Worm (Caenorhabditis elegans) whole organism, L1 larva: ENCODE data around the gene K11H3.2.

Experiments used
- C16A3.4 ChIP-seq: fragments of 150-350 bp; optimal IDR thresholded peaks from 2 replicates; lab custom pipeline; 2014; ENCODE audit warnings: missing biosample characterization, missing genetic modification characterization
- C34B4.2 ChIP-seq: sonication (generic microtip); optimal IDR thresholded peaks from 2 replicates; lab custom pipeline; 2017; ENCODE audit warnings: mild to moderate bottlenecking, missing genetic modification characterization, missing compliant biosample characterization
- F16B12.6 ChIP-seq: fragments of 150-350 bp; optimal IDR thresholded peaks from 2 replicates; lab custom pipeline; 2014; ENCODE audit warnings: missing biosample characterization, missing genetic modification characterization
- aha-1 ChIP-seq: fragments of 150-350 bp; optimal IDR thresholded peaks from 2 replicates; lab custom pipeline; 2014; ENCODE audit warnings: missing biosample characterization, missing genetic modification characterization
- ama-1 ChIP-seq: fragments of 150-350 bp; optimal IDR thresholded peaks from 2 replicates; lab custom pipeline; 2014
- blmp-1 ChIP-seq: fragments of 150-350 bp; optimal IDR thresholded peaks from 2 replicates; lab custom pipeline; 2014; ENCODE audit warnings: missing biosample characterization, missing genetic modification characterization
- ceh-8 ChIP-seq: fragments of 200-800 bp; sonication (Bioruptor generic); optimal IDR thresholded peaks from 2 replicates; lab custom pipeline; 2018; ENCODE audit warnings: mild to moderate bottlenecking, missing genetic modification characterization, moderate library complexity, missing compliant biosample characterization
- ceh-88 ChIP-seq: fragments of 200-800 bp; sonication (Bioruptor generic); IDR thresholded peaks from 2 replicates; pipeline ENCODE4 v1.3.6; 2022; ENCODE audit warnings: missing genetic modification characterization, missing compliant biosample characterization
- ces-1 ChIP-seq: fragments of 150-350 bp; optimal IDR thresholded peaks from 2 replicates; lab custom pipeline; 2014; ENCODE audit warnings: missing biosample characterization, missing genetic modification reagents, missing genetic modification characterization
- efl-1 ChIP-seq, 4 experiments: fragments of 150-350 bp; optimal IDR thresholded peaks in 3 of 4; peaks in 1 of 4; 1 replicate in 1 of 4; 2 replicates in 3 of 4; lab custom pipeline; 2014; ENCODE audit warnings: missing biosample characterization in 2 of 4, missing genetic modification characterization in 2 of 4, missing genetic modification reagents in 2 of 4
- efl-3 ChIP-seq: fragments of 200-800 bp; sonication (Bioruptor generic); optimal IDR thresholded peaks from 2 replicates; lab custom pipeline; 2018; ENCODE audit warnings: mild to moderate bottlenecking, missing genetic modification characterization, missing compliant biosample characterization
- egl-13 ChIP-seq: sonication (generic microtip); optimal IDR thresholded peaks from 2 replicates; lab custom pipeline; 2016; ENCODE audit warnings: missing genotype, missing genetic modification reagents, missing genetic modification characterization, missing compliant biosample characterization
- elt-2 ChIP-seq: sonication (generic microtip); optimal IDR thresholded peaks from 2 replicates; lab custom pipeline; 2016; ENCODE audit warnings: missing genetic modification characterization, mild to moderate bottlenecking, inconsistent platforms, missing compliant biosample characterization, missing genetic modification reagents
- grh-1 ChIP-seq: fragments of 200-800 bp; sonication (Bioruptor generic); IDR thresholded peaks from 2 replicates; pipeline ENCODE4 v1.3.6; 2022; ENCODE audit warnings: missing genetic modification reagents, missing genetic modification characterization, missing compliant biosample characterization
- hlh-17 ChIP-seq: fragments of 200-800 bp; sonication (Bioruptor generic); optimal IDR thresholded peaks from 2 replicates; lab custom pipeline; 2018; ENCODE audit warnings: missing genetic modification characterization, mild to moderate bottlenecking, missing compliant biosample characterization, moderate library complexity, borderline replicate concordance
- hlh-4 ChIP-seq: sonication (generic microtip); optimal IDR thresholded peaks from 2 replicates; lab custom pipeline; 2016; ENCODE audit warnings: mild to moderate bottlenecking, missing genetic modification characterization, missing compliant biosample characterization
- hpl-2 ChIP-seq: fragments of 150-350 bp; optimal IDR thresholded peaks from 2 replicates; lab custom pipeline; 2014; ENCODE audit warnings: missing biosample characterization, missing genetic modification reagents, missing genetic modification characterization
- irx-1 ChIP-seq: sonication (generic microtip); optimal IDR thresholded peaks from 2 replicates; lab custom pipeline; 2016; ENCODE audit warnings: missing genetic modification characterization, missing compliant biosample characterization
- isw-1 ChIP-seq: fragments of 200-800 bp; sonication (Bioruptor generic); IDR thresholded peaks from 2 replicates; pipeline ENCODE4 v1.3.6; 2022; ENCODE audit warnings: missing genetic modification characterization, missing compliant biosample characterization
- jun-1 ChIP-seq: fragments of 150-350 bp; optimal IDR thresholded peaks from 2 replicates; lab custom pipeline; 2014; ENCODE audit warnings: missing biosample characterization, missing genetic modification reagents, missing genetic modification characterization
- lin-13 ChIP-seq: fragments of 150-350 bp; optimal IDR thresholded peaks from 2 replicates; lab custom pipeline; 2014; ENCODE audit warnings: missing biosample characterization, missing genetic modification reagents, missing genetic modification characterization
- lin-14 ChIP-seq: fragments of 200-800 bp; sonication (Bioruptor generic); optimal IDR thresholded peaks from 2 replicates; lab custom pipeline; 2018; ENCODE audit warnings: mild to moderate bottlenecking, missing genetic modification characterization, moderate library complexity, missing compliant biosample characterization
- lin-39 ChIP-seq: fragments of 150-350 bp; optimal IDR thresholded peaks from 2 replicates; lab custom pipeline; 2014; ENCODE audit warnings: missing biosample characterization, missing genetic modification reagents, missing genetic modification characterization
- lsy-2 ChIP-seq, 2 experiments: fragments of 150-350 bp; optimal IDR thresholded peaks; 2 replicates each; lab custom pipeline; 2014; ENCODE audit warnings: missing biosample characterization in 2 of 2, missing genetic modification characterization in 2 of 2
- mab-9 ChIP-seq: fragments of 200-800 bp; sonication (Bioruptor generic); IDR thresholded peaks from 2 replicates; pipeline ENCODE4 v1.3.6; 2022; ENCODE audit warnings: missing genetic modification reagents, missing genetic modification characterization, missing compliant biosample characterization
- nhr-12 ChIP-seq: sonication (generic microtip); optimal IDR thresholded peaks from 2 replicates; lab custom pipeline; 2017; ENCODE audit warnings: missing biosample characterization, missing genetic modification characterization
- nhr-19 ChIP-seq: fragments of 200-800 bp; sonication (Bioruptor generic); conservative IDR thresholded peaks from 2 replicates; pipeline ENCODE4 v1.3.6; 2022; ENCODE audit warnings: missing genetic modification characterization, missing compliant biosample characterization
- nhr-20 ChIP-seq: sonication (generic microtip); optimal IDR thresholded peaks from 2 replicates; lab custom pipeline; 2016; ENCODE audit warnings: mild to moderate bottlenecking, missing genetic modification characterization, missing compliant biosample characterization
- nhr-47 ChIP-seq: sonication (generic microtip); optimal IDR thresholded peaks from 2 replicates; lab custom pipeline; 2016; ENCODE audit warnings: mild to moderate bottlenecking, missing genetic modification characterization, moderate library complexity, missing compliant biosample characterization
- nhr-71 ChIP-seq: sonication (generic microtip); optimal IDR thresholded peaks from 2 replicates; lab custom pipeline; 2016; ENCODE audit warnings: mild to moderate bottlenecking, missing genetic modification characterization, moderate library complexity, missing compliant biosample characterization
- nhr-85 ChIP-seq: sonication (generic microtip); peaks from one replicate; lab custom pipeline; 2016; ENCODE audit warnings: missing genetic modification characterization, inconsistent platforms, missing compliant biosample characterization
- nhr-90 ChIP-seq: sonication (generic microtip); optimal IDR thresholded peaks from 2 replicates; lab custom pipeline; 2016; ENCODE audit warnings: mild to moderate bottlenecking, missing genetic modification characterization, missing compliant biosample characterization; ENCODE audit not compliant: poor library complexity
- rnt-1 ChIP-seq: sonication (generic microtip); optimal IDR thresholded peaks from 2 replicates; lab custom pipeline; 2016; ENCODE audit warnings: mild to moderate bottlenecking, missing genetic modification characterization, moderate library complexity, missing compliant biosample characterization
- snpc-4 ChIP-seq: fragments of 150-350 bp; optimal IDR thresholded peaks from 2 replicates; lab custom pipeline; 2014; ENCODE audit warnings: missing biosample characterization, missing genetic modification characterization
- snu-23 ChIP-seq: sonication (generic microtip); optimal IDR thresholded peaks from 2 replicates; lab custom pipeline; 2016; ENCODE audit warnings: missing genetic modification characterization, missing compliant biosample characterization
- sup-37 ChIP-seq: fragments of 200-800 bp; sonication (Bioruptor generic); optimal IDR thresholded peaks from 2 replicates; lab custom pipeline; 2018; ENCODE audit warnings: mild to moderate bottlenecking, missing genetic modification characterization, missing compliant biosample characterization
- swsn-7 ChIP-seq: sonication (generic microtip); optimal IDR thresholded peaks from 2 replicates; lab custom pipeline; 2016; ENCODE audit warnings: missing genetic modification characterization, missing compliant biosample characterization
- tbx-2 ChIP-seq: sonication (generic microtip); optimal IDR thresholded peaks from 2 replicates; lab custom pipeline; 2016; ENCODE audit warnings: missing genetic modification characterization, missing compliant biosample characterization
- tlp-1 ChIP-seq: fragments of 150-350 bp; optimal IDR thresholded peaks from 2 replicates; lab custom pipeline; 2014; ENCODE audit warnings: missing biosample characterization, missing genetic modification characterization
- unc-130 ChIP-seq: fragments of 150-350 bp; optimal IDR thresholded peaks from 2 replicates; lab custom pipeline; 2017; ENCODE audit warnings: missing biosample characterization, missing genetic modification characterization, inconsistent platforms
- unc-30 ChIP-seq: sonication (generic microtip); optimal IDR thresholded peaks from 2 replicates; lab custom pipeline; 2017; ENCODE audit warnings: missing biosample characterization, missing genetic modification characterization
- unc-62 ChIP-seq: fragments of 150-350 bp; optimal IDR thresholded peaks from 2 replicates; lab custom pipeline; 2014; ENCODE audit warnings: missing biosample characterization, missing genetic modification reagents, missing genetic modification characterization
- unc-86 ChIP-seq: sonication (generic microtip); optimal IDR thresholded peaks from 2 replicates; lab custom pipeline; 2016; ENCODE audit warnings: missing genetic modification characterization, missing compliant biosample characterization
- vab-15 ChIP-seq: sonication (generic microtip); optimal IDR thresholded peaks from 2 replicates; lab custom pipeline; 2017; ENCODE audit warnings: missing genotype, mild to moderate bottlenecking, missing genetic modification characterization, missing compliant biosample characterization
- zip-4 ChIP-seq: fragments of 200-800 bp; sonication (Bioruptor generic); optimal IDR thresholded peaks from 2 replicates; lab custom pipeline; 2018; ENCODE audit warnings: mild to moderate bottlenecking, missing genetic modification characterization, moderate library complexity, missing compliant biosample characterization
- ztf-11 ChIP-seq, 2 experiments: sonication (generic microtip); optimal IDR thresholded peaks; 2 replicates each; lab custom pipeline; 2016 to 2017; ENCODE audit warnings: missing genetic modification characterization in 2 of 2, missing biosample characterization in 1 of 2, missing compliant biosample characterization in 1 of 2
- ztf-4 ChIP-seq: fragments of 150-350 bp; optimal IDR thresholded peaks from 2 replicates; lab custom pipeline; 2014; ENCODE audit warnings: missing biosample characterization, missing genetic modification characterization

K11H3.2 gene

DNA sequence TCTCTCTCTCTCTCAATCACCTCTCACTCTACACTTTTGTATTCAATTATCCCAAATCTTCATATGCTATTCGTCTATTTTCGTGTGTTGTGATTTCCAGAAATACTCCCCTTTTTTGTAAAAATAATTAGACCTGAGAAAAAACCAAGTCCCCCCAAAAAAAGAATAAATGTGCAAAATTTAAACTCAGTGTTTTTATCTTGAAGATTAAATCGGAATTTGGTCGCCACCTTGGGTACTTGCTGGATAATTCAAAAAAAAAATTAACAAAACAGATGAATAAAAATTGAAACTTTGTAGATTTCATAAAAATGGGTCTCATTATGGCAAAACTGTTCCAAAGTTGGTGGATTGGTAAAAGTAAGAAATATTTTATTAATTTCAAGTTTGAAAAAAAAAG, 23.3 kb upstream of the K11H3.2 start, which contains the start of gene arl-5:
Gene arl-5 (plus strand): TSS at position 301 of the 400 bp plus-strand sequence.
- TF ChIP-seq zip-4 (GFP tag; lab: Kevin White, UChicago) = no peak
- TF ChIP-seq ztf-11 (tag; optimal IDR thresholded peaks at IDR 0.05; lab: Kevin White, UChicago) = no peak
- TF ChIP-seq rnt-1 = no peak
- no peak for TF ChIP-seq ztf-4 (tag; lab: Kevin White, UChicago)
- no peak for TF ChIP-seq unc-86 (tag; lab: Kevin White, UChicago)
- no peak for TF ChIP-seq nhr-90 (tag; lab: Kevin White, UChicago)
- TF ChIP-seq sup-37 (GFP tag; lab: Kevin White, UChicago) = no peak
- TF ChIP-seq tlp-1 = no peak
- no peak for TF ChIP-seq hlh-17
- TF ChIP-seq C34B4.2 (tag; lab: Kevin White, UChicago) = no peak
- no peak for TF ChIP-seq snpc-4 (tag; lab: Kevin White, UChicago)
- TF ChIP-seq grh-1 = no peak
- no peak for TF ChIP-seq unc-30 (tag; lab: Kevin White, UChicago)
- TF ChIP-seq efl-3 (GFP tag; lab: Kevin White, UChicago) = no peak
- TF ChIP-seq irx-1 (tag; lab: Kevin White, UChicago) = no peak

DNA sequence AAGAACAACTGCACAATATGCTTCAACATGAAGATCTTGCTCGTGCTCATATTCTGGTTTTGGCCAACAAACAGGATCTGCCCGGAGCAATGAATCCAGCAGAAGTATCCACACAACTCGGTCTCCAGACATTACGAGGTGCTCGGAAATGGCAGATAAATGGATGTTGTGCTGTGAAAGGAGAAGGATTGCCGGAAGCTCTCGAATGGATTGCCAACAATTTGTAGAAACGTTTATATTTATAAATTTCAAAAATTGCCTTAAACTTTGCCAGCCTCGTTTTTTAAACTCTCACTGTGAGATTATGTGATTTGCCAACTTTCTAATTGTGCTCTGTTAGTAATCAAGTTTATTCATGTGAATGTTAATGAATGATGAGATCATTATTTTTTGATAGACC, 22.4 kb upstream of the K11H3.2 start:
- TF ChIP-seq mab-9 (GFP tag; lab: Robert Waterston, UW) = no peak
- TF ChIP-seq nhr-85 (tag; lab: Kevin White, UChicago) = peak; percentile 51

DNA sequence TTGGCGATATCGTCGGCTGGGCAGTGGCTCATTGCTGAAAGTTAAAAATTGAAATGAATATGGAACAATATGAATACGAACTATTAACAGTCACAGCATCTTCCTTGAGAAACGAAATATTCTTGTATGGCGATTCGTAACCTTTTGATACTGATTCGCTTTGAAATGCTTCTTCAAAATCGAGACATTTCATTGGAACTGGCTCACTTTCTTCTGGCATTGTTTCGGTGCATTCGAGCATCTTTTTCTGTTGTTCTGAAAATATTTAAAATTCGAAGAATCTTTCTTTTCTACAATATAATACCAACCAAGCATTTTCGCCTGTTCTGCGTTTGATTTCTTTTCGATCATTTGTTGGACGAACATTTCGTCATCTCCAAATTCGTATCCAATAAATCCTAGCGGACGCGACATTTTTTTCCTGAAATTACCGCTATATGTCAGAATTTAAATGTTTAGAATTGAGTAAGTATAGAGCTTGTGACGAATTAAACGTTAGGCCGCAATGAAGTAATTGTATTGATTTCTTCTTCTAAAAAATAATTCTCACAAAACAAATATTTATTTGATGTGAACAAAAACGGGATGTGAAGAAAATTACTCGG, 21.8 kb upstream of the K11H3.2 start, which contains the start of gene lin-52:
Gene lin-52 (minus strand): TSS at position 421 of the 605 bp plus-strand sequence.
- TF ChIP-seq unc-130 (no peak), unc-62 (GFP tag; lab: Kevin White, UChicago) (no peak), F16B12.6 (tag; lab: Kevin White, UChicago) (no peak), tbx-2 (no peak), C34B4.2 (tag; lab: Kevin White, UChicago) (no peak), nhr-90 (tag; lab: Kevin White, UChicago) (peak; percentile 43), ceh-88 (GFP tag; lab: Robert Waterston, UW) (no peak), egl-13 (tag; lab: Kevin White, UChicago) (no peak), lin-13 (GFP tag; lab: Kevin White, UChicago) (peak; percentile 8), ztf-11 (tag; optimal IDR thresholded peaks at IDR 0.05; lab: Kevin White, UChicago) (no peak), aha-1 (tag; lab: Kevin White, UChicago) (no peak), nhr-19 (GFP tag; lab: Robert Waterston, UW) (0 out of 2 replicates have a peak, but pooled peaks have one; percentile 4), nhr-47 (tag; lab: Kevin White, UChicago) (peak; percentile 38), ces-1 (GFP tag; lab: Kevin White, UChicago) (no peak), vab-15 (tag; lab: Kevin White, UChicago) (no peak), unc-86 (tag; lab: Kevin White, UChicago) (no peak), rnt-1 (no peak), hpl-2 (GFP tag; lab: Kevin White, UChicago) (no peak), ceh-8 (GFP tag; lab: Kevin White, UChicago) (no peak), zip-4 (GFP tag; lab: Kevin White, UChicago) (no peak), elt-2 (peak; percentile 11), hlh-4 (no peak), grh-1 (0 out of 2 replicates have a peak, but pooled peaks have one; percentile 9), efl-1 (optimal IDR thresholded peaks at IDR 0.05; lab: Kevin White, UChicago) (no peak), efl-1 (GFP tag; optimal IDR thresholded peaks at IDR 0.05 in 1 of 2; lab: Kevin White, UChicago) (no peak), isw-1 (no peak), lin-14 (GFP tag; lab: Kevin White, UChicago) (no peak), nhr-71 (tag; lab: Kevin White, UChicago) (peak; percentile 61), lsy-2 (tag; optimal IDR thresholded peaks at IDR 0.05; lab: Kevin White, UChicago) (no peak), nhr-12 (tag; lab: Kevin White, UChicago) (no peak), swsn-7 (tag; lab: Kevin White, UChicago) (no peak), tlp-1 (no peak), nhr-85 (tag; lab: Kevin White, UChicago) (peak; percentile 81), snpc-4 (tag; lab: Kevin White, UChicago) (no peak), ama-1 (peak; percentile 87), jun-1 (tag; lab: Kevin White, UChicago) (no peak), lin-39 (no peak), snu-23 (GFP tag; lab: Kevin White, UChicago) (no peak), C16A3.4 (tag; lab: Kevin White, UChicago) (no peak), blmp-1 (tag; lab: Kevin White, UChicago) (no peak), nhr-20 (tag; lab: Kevin White, UChicago) (peak; percentile 31)
